Worm (Caenorhabditis elegans) whole organism, late embryonic: Measurements from ENCODE around the gene M03C11.3.
"Not testable (repeated sequence)": the region's sequence is repeated elsewhere in the genome, so short reads cannot be mapped to it uniquely, and the experiment has no call there.

Experiments
- C08G9.2 ChIP-seq: sonication (generic microtip); optimal IDR thresholded peaks from 2 replicates; lab custom pipeline; 2016; ENCODE audit warnings: mild to moderate bottlenecking, missing genetic modification characterization, moderate library complexity, missing compliant biosample characterization
- C38D4.7 ChIP-seq: fragments of 200-800 bp; sonication (Bioruptor generic); optimal IDR thresholded peaks from 2 replicates; lab custom pipeline; 2018; ENCODE audit warnings: mild to moderate bottlenecking, missing genetic modification characterization, moderate library complexity, missing compliant biosample characterization
- F13H6.1 ChIP-seq: sonication (generic microtip); optimal IDR thresholded peaks from 2 replicates; lab custom pipeline; 2016; ENCODE audit warnings: missing genetic modification characterization, missing compliant biosample characterization
- K09A11.1 ChIP-seq: sonication (generic microtip); optimal IDR thresholded peaks from 2 replicates; lab custom pipeline; 2017; ENCODE audit warnings: antibody characterized with exemption, mild to moderate bottlenecking, missing genetic modification characterization, missing compliant biosample characterization; ENCODE audit not compliant: insufficient read depth
- T23F11.4 ChIP-seq: fragments of 200-800 bp; sonication (Bioruptor generic); optimal IDR thresholded peaks from 2 replicates; lab custom pipeline; 2018; ENCODE audit warnings: mild to moderate bottlenecking, missing genetic modification characterization, missing compliant biosample characterization
- ama-1 ChIP-seq: fragments of 150-350 bp; optimal IDR thresholded peaks from 2 replicates; lab custom pipeline; 2014
- ceh-19 ChIP-seq: fragments of 200-800 bp; sonication (Bioruptor generic); optimal IDR thresholded peaks from 2 replicates; lab custom pipeline; 2018; ENCODE audit warnings: mild to moderate bottlenecking, missing genetic modification characterization, missing compliant biosample characterization
- ceh-24 ChIP-seq: sonication (generic microtip); optimal IDR thresholded peaks from 2 replicates; lab custom pipeline; 2016; ENCODE audit warnings: mild to moderate bottlenecking, missing genetic modification characterization, missing compliant biosample characterization
- ceh-30 ChIP-seq: fragments of 150-350 bp; optimal IDR thresholded peaks from 2 replicates; lab custom pipeline; 2014; ENCODE audit warnings: missing biosample characterization, missing genetic modification characterization
- ceh-31 ChIP-seq: sonication (generic microtip); optimal IDR thresholded peaks from 2 replicates; lab custom pipeline; 2016; ENCODE audit warnings: missing genetic modification characterization, missing compliant biosample characterization
- ceh-34 ChIP-seq: sonication (generic microtip); optimal IDR thresholded peaks from 2 replicates; lab custom pipeline; 2016; ENCODE audit warnings: mild to moderate bottlenecking, missing genetic modification characterization, missing compliant biosample characterization
- ceh-48 ChIP-seq: sonication (generic microtip); optimal IDR thresholded peaks from 2 replicates; lab custom pipeline; 2016; ENCODE audit warnings: missing genetic modification characterization, inconsistent platforms, missing compliant biosample characterization
- ceh-9 ChIP-seq: sonication (generic microtip); optimal IDR thresholded peaks from 2 replicates; lab custom pipeline; 2016; ENCODE audit warnings: mild to moderate bottlenecking, missing genetic modification characterization, inconsistent platforms, missing compliant biosample characterization
- che-1 ChIP-seq: sonication (generic microtip); optimal IDR thresholded peaks from 2 replicates; lab custom pipeline; 2016; ENCODE audit warnings: mild to moderate bottlenecking, missing genetic modification characterization, missing compliant biosample characterization
- elt-2 ChIP-seq: sonication (generic microtip); optimal IDR thresholded peaks from 2 replicates; lab custom pipeline; 2016; ENCODE audit warnings: missing genetic modification reagents, missing genetic modification characterization, missing compliant biosample characterization
- ets-4 ChIP-seq: sonication (generic microtip); optimal IDR thresholded peaks from 2 replicates; lab custom pipeline; 2016; ENCODE audit warnings: missing genetic modification characterization, missing compliant biosample characterization
- fkh-10 ChIP-seq: fragments of 150-350 bp; optimal IDR thresholded peaks from 2 replicates; lab custom pipeline; 2014; ENCODE audit warnings: missing biosample characterization, missing genetic modification reagents, missing genetic modification characterization
- fkh-6 ChIP-seq: sonication (generic microtip); optimal IDR thresholded peaks from 2 replicates; lab custom pipeline; 2016; ENCODE audit warnings: missing genetic modification characterization, missing compliant biosample characterization
- hlh-30 ChIP-seq: sonication (generic microtip); optimal IDR thresholded peaks from 2 replicates; lab custom pipeline; 2017; ENCODE audit warnings: antibody characterized with exemption, missing genetic modification characterization, missing compliant biosample characterization; ENCODE audit not compliant: insufficient read depth
- lim-6 ChIP-seq: sonication (generic microtip); optimal IDR thresholded peaks from 2 replicates; lab custom pipeline; 2016; ENCODE audit warnings: missing genetic modification characterization, missing compliant biosample characterization
- lin-11 ChIP-seq: fragments of 200-800 bp; sonication (Bioruptor generic); optimal IDR thresholded peaks from 2 replicates; lab custom pipeline; 2018; ENCODE audit warnings: mild to moderate bottlenecking, missing genetic modification characterization, missing compliant biosample characterization
- mec-3 ChIP-seq: sonication (generic microtip); optimal IDR thresholded peaks from 2 replicates; lab custom pipeline; 2016; ENCODE audit warnings: borderline replicate concordance, missing genetic modification characterization, missing compliant biosample characterization
- nfya-1 ChIP-seq: sonication (generic microtip); optimal IDR thresholded peaks from 2 replicates; lab custom pipeline; 2017; ENCODE audit warnings: missing genetic modification characterization, mild to moderate bottlenecking, missing compliant biosample characterization, antibody characterized with exemption, moderate library complexity
- nhr-232 ChIP-seq: sonication (generic microtip); optimal IDR thresholded peaks from 2 replicates; lab custom pipeline; 2016; ENCODE audit warnings: missing genetic modification characterization, missing compliant biosample characterization
- odd-2 ChIP-seq: sonication (generic microtip); optimal IDR thresholded peaks from 2 replicates; lab custom pipeline; 2017; ENCODE audit warnings: antibody characterized with exemption, mild to moderate bottlenecking, missing genetic modification characterization, missing compliant biosample characterization
- pat-9 ChIP-seq: fragments of 200-800 bp; sonication (Bioruptor generic); optimal IDR thresholded peaks from 2 replicates; lab custom pipeline; 2018; ENCODE audit warnings: mild to moderate bottlenecking, missing genetic modification characterization, moderate library complexity, missing compliant biosample characterization
- pax-1 ChIP-seq: fragments of 150-350 bp; optimal IDR thresholded peaks from 2 replicates; lab custom pipeline; 2014; ENCODE audit warnings: missing biosample characterization, missing genetic modification characterization
- pha-2 ChIP-seq: sonication (generic microtip); optimal IDR thresholded peaks from 2 replicates; lab custom pipeline; 2017; ENCODE audit warnings: mild to moderate bottlenecking, missing genetic modification characterization, missing compliant biosample characterization
- pqm-1 ChIP-seq: sonication (generic microtip); optimal IDR thresholded peaks from 2 replicates; lab custom pipeline; 2016; ENCODE audit warnings: missing genetic modification characterization, missing compliant biosample characterization
- pros-1 ChIP-seq: fragments of 150-350 bp; optimal IDR thresholded peaks from 2 replicates; lab custom pipeline; 2014; ENCODE audit warnings: missing biosample characterization, missing genetic modification reagents, missing genetic modification characterization
- rnt-1 ChIP-seq: sonication (generic microtip); optimal IDR thresholded peaks from 2 replicates; lab custom pipeline; 2016; ENCODE audit warnings: missing genetic modification characterization, missing compliant biosample characterization
- sdc-2 ChIP-seq: sonication (generic microtip); optimal IDR thresholded peaks from 2 replicates; lab custom pipeline; 2016; ENCODE audit warnings: missing genotype, missing genetic modification characterization, missing compliant biosample characterization
- sox-2 ChIP-seq: fragments of 200-800 bp; sonication (Bioruptor generic); IDR thresholded peaks from 2 replicates; pipeline ENCODE4 v1.3.6; 2022; ENCODE audit warnings: missing genetic modification reagents, missing genetic modification characterization, missing compliant biosample characterization
- sox-4 ChIP-seq: sonication (generic microtip); optimal IDR thresholded peaks from 2 replicates; lab custom pipeline; 2017; ENCODE audit warnings: mild to moderate bottlenecking, missing genetic modification characterization, inconsistent platforms, missing compliant biosample characterization
- tbx-2 ChIP-seq: sonication (generic microtip); optimal IDR thresholded peaks from 2 replicates; lab custom pipeline; 2016; ENCODE audit warnings: missing genetic modification characterization, missing compliant biosample characterization
- ttx-3 ChIP-seq: sonication (generic microtip); optimal IDR thresholded peaks from 2 replicates; lab custom pipeline; 2016; ENCODE audit warnings: missing genetic modification reagents, missing genetic modification characterization, missing compliant biosample characterization
- unc-42 ChIP-seq: sonication (generic microtip); optimal IDR thresholded peaks from 2 replicates; lab custom pipeline; 2016; ENCODE audit warnings: missing genotype, missing genetic modification characterization, missing compliant biosample characterization
- unc-55 ChIP-seq: sonication (generic microtip); optimal IDR thresholded peaks from 2 replicates; lab custom pipeline; 2017; ENCODE audit warnings: missing biosample characterization, missing genetic modification reagents, missing genetic modification characterization

The M03C11.3 gene

DNA sequence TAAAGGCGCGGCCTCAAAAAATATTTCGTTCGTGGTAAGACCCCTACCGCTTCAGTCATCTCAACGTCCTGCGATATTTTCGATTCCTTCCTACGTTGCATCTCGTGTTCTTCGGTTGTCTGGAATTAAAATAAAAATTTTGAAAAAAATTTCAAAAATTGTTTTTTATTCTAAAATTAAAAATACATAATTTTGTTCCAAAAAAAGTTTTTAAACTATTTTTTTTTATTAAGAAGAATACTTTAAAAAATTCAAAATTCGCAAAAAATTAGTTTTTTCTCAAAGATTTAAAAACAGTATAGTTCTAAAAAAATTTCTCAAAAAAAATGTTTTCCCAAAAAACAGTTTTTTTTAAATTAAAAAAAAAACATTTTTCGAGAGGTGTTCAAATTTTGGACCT lies 33.9 kb downstream of the M03C11.3 start, which contains the start of gene H04D03.6:
Gene H04D03.6, minus strand, starts transcription at position 101 of the 400 bp plus-strand sequence.
- TF ChIP-seq ama-1 (lab: Kevin White, UChicago); pat-9 (tag; lab: Kevin White, UChicago); pros-1 (tag; lab: Kevin White, UChicago): not testable (repeated sequence)
- TF ChIP-seq, all 69 proteins: peak for 0; not testable (repeated sequence) for 69

DNA sequence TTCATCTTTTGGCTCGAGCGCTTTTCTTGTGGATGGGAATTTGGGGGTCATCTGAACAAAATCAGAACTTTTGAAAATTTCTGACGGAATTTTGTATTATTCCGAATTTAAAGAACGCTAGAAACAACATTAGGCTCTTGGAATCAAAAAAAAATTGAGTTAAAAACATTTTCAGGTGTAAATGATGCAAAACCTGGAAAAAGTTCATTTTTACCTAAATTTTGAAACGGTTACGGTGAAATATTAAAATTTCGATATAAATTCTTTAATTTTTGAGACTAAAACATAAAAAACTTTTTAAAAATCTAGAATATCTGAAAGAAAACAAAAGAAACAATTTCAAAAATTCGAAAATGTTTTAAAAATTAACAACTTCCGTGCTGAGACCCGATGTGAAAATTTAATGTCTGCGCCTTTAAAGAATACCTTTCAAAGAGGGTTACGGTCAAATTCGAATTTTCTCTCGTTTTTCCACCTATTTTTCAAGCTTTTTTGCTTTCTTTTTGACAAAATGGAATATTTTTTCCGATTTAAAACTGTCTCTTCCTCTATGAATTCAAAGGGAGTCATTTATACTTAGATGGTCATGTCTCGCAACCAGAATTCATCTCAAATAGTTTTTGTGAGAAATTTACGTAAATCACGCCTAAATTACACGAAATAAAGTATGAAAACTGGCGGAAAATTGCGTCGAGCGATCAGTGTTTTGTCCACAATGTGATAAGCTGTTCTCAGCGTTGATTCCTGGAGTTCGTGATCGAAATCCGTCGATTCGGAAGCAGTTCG lies 37.7 kb downstream of the M03C11.3 start, which contains the start of the genes H04D03.2 and ecps-2:
Gene H04D03.2, minus strand, starts transcription at position 51 of the 786 bp plus-strand sequence.
Gene ecps-2, plus strand, starts transcription at position 736 of the 786 bp plus-strand sequence.
- no peak for TF ChIP-seq unc-55 (GFP tag; lab: Kevin White, UChicago)

DNA sequence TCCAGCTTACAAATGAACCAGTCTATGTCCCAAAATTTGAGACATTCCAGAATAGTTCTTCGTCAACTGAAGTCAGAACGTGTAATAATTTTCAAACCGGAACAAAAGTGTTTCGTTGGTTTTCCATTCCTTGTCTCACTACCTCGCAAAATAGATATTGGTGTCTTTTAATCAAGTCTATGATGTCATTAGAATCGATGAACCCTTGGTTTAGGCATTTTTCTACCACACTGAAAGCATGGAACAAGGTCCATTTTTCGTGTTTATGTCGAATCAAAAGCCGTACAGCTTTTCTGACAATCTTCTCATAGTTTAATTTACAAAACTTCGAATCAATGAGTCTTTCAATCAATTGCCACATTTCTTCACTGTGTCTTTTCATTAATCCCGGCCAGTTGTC lies 41.9 kb downstream of the M03C11.3 start, which contains the start of gene H04D03.7:
Gene H04D03.7, minus strand, starts transcription at position 101 of the 400 bp plus-strand sequence.
- TF ChIP-seq lin-11 (no peak), C08G9.2 (tag; lab: Kevin White, UChicago) (no peak), pat-9 (tag; lab: Kevin White, UChicago) (no peak), ceh-31 (tag; lab: Kevin White, UChicago) (no peak), ceh-19 (GFP tag; lab: Kevin White, UChicago) (no peak), nhr-232 (tag; lab: Kevin White, UChicago) (no peak), ceh-24 (tag; lab: Kevin White, UChicago) (no peak)

DNA sequence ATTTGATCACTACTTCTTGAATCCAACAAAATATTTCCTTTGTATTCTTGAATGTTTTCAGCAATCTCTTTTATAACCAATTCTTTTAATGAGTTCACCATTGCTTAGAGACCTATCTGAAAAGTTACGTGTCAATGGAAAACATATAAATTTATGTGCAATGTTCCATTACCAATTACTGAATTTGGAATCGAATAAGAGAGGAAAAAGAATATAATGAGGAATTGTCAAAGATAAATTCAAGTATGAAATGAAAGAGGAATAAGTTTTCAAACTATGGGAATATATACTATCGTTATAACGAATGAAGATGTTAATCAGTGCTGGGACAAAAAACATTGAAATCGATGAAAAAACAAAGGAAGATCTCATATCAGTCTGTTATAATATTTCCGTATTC lies 46.1 kb downstream of the M03C11.3 start, which contains the start of gene H04D03.4:
Gene H04D03.4, minus strand, starts transcription at position 101 of the 400 bp plus-strand sequence.
- TF ChIP-seq mec-3 (tag; lab: Kevin White, UChicago) (no peak), lin-11 (no peak), fkh-10 (no peak), sox-4 (tag; lab: Kevin White, UChicago) (no peak), ceh-48 (no peak), pros-1 (tag; lab: Kevin White, UChicago) (no peak), ceh-34 (tag; lab: Kevin White, UChicago) (no peak), ceh-30 (tag; lab: Kevin White, UChicago) (no peak), ceh-9 (tag; lab: Kevin White, UChicago) (no peak), sox-2 (GFP tag; lab: Robert Waterston, UW) (no peak), K09A11.1 (no peak), pqm-1 (tag; lab: Kevin White, UChicago) (no peak), F13H6.1 (tag; lab: Kevin White, UChicago) (no peak), ttx-3 (tag; lab: Kevin White, UChicago) (no peak), elt-2 (tag; lab: Kevin White, UChicago) (no peak), nfya-1 (tag; lab: Kevin White, UChicago) (no peak), rnt-1 (no peak), fkh-6 (tag; lab: Kevin White, UChicago) (no peak), nhr-232 (tag; lab: Kevin White, UChicago) (no peak), hlh-30 (tag; lab: Kevin White, UChicago) (no peak)

DNA sequence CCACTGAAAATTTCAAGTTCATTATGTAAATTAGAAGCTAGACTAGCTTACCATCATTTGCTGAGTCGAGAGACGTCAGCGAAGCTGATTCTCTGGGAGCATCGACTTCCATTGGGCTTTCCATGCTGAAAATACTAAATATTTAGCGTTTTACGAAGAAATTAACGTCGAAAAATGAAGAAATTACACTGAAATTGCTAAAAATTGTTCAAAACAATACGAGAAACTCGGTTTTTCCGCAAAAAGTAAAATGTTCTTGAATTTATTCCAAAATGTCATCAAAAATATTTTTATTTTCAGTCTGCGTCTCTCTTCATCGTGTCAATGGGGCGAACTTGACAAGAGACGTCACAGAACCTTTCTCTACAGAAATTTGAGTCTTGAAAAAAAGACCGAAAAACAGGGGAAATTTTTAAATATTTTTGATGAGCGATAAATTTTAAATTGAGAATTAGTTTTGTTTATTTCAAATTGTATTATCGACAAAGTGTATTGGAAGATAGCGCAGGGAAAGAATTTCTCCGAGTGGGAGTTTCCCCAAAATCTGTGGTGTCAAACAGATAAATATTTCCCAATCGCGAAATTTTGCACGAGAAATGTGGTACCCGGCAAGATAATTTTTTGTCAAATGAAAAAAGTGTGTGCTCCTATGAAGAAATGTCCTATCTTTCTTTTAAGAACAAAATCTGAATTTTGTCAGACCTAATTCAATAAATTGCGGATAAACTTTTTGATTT lies 55.7 kb downstream of the M03C11.3 start, which contains the start of gene ecps-1:
Gene ecps-1, minus strand, starts transcription at position 125 of the 737 bp plus-strand sequence.
- TF ChIP-seq tbx-2 (peak; percentile 97), nfya-1 (tag; lab: Kevin White, UChicago) (peak; percentile 67), ceh-24 (tag; lab: Kevin White, UChicago) (no peak), C38D4.7 (no peak), C08G9.2 (tag; lab: Kevin White, UChicago) (peak; percentile 97), mec-3 (tag; lab: Kevin White, UChicago) (no peak), F13H6.1 (tag; lab: Kevin White, UChicago) (peak; percentile 22), ceh-30 (tag; lab: Kevin White, UChicago) (peak; percentile 21), pha-2 (tag; lab: Kevin White, UChicago) (no peak), ets-4 (peak; percentile 94), T23F11.4 (GFP tag; lab: Kevin White, UChicago) (no peak), unc-42 (peak; percentile 70), odd-2 (tag; lab: Kevin White, UChicago) (no peak), ceh-31 (tag; lab: Kevin White, UChicago) (peak; percentile 99), fkh-10 (no peak), lim-6 (tag; lab: Kevin White, UChicago) (peak; percentile 90), ceh-34 (tag; lab: Kevin White, UChicago) (peak; percentile 79), sdc-2 (tag; lab: Kevin White, UChicago) (no peak), ceh-19 (GFP tag; lab: Kevin White, UChicago) (no peak), pax-1 (peak; percentile 47), che-1 (tag; lab: Kevin White, UChicago) (no peak)
